Worm (Caenorhabditis elegans): ENCODE data around the gene sre-2.

The sre-2 gene

DNA sequence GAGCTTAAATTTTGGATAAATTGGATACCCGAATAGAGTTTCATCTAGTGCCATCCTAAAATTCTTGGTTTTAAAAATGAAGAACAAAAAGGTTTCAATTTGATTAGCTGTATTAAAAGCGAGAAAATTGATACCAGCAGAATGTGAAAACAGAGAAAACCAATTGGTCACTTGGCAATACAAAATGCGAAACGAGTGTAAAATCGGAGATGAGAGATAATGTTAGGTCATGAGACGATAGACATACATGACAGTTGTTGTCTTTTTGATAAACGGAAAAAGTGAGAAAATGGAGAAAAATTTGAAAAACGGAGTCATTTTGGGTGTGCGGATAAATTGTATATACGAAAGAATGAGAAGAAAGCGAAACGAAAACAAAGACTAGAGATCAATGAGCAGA, 3.1 kb upstream of the sre-2 start, which contains the start of gene sfxn-5:
Gene sfxn-5, minus strand, starts transcription at position 55 of the 400 bp plus-strand sequence.
- TF ChIP-seq hmg-4 (GFP tag; optimal IDR thresholded peaks at IDR 0.05) (no peak), flt-1 (GFP tag; IDR thresholded peaks at IDR 0.05) (no peak), tra-4 (tag; optimal IDR thresholded peaks at IDR 0.05) (no peak), tbx-37 (GFP tag; conservative IDR thresholded peaks at IDR 0.05) (no peak), B0310.2 (tag; optimal IDR thresholded peaks at IDR 0.05) (no peak), scrt-1 (GFP tag; IDR thresholded peaks at IDR 0.05) (no peak)

ce11 chrII:8099212-8099784, 2.6 kb downstream of the sre-2 start:
- TF ChIP-seq ceh-13 (GFP tag; optimal IDR thresholded peaks at IDR 0.05) (no peak), B0310.2 (tag; optimal IDR thresholded peaks at IDR 0.05) (no peak), hnd-1 (tag; optimal IDR thresholded peaks at IDR 0.05) (no peak), F13C5.2 (tag; optimal IDR thresholded peaks at IDR 0.05) (no peak), ama-1 (optimal IDR thresholded peaks at IDR 0.05) (no peak), hmg-4 (GFP tag; optimal IDR thresholded peaks at IDR 0.05) (no peak), flt-1 (GFP tag; IDR thresholded peaks at IDR 0.05) (no peak), tra-4 (tag; optimal IDR thresholded peaks at IDR 0.05) (no peak), aly-1 (tag; optimal IDR thresholded peaks at IDR 0.05) (no peak), sea-1 (GFP tag; conservative IDR thresholded peaks at IDR 0.05) (no peak)

ce11 chrII:8093914-8094313, 8.0 kb downstream of the sre-2 start:
- TF ChIP-seq ets-7 (tag; optimal IDR thresholded peaks at IDR 0.05) (no peak), F13C5.2 (tag; optimal IDR thresholded peaks at IDR 0.05) (no peak)

- TF ChIP-seq tra-4 (tag; optimal IDR thresholded peaks at IDR 0.05), result no peak
- no peak for TF ChIP-seq pes-1 (GFP tag; IDR thresholded peaks at IDR 0.05)
- TF ChIP-seq F13C5.2 (tag; optimal IDR thresholded peaks at IDR 0.05), result no peak
- TF ChIP-seq ceh-36 (tag; optimal IDR thresholded peaks at IDR 0.05), result no peak
These were observed 8.7 kb downstream of the sre-2 start for ce11 chrII:8093283-8093682.

- TF ChIP-seq tra-4 (tag; optimal IDR thresholded peaks at IDR 0.05) (no peak), ceh-13 (GFP tag; optimal IDR thresholded peaks at IDR 0.05) (no peak), tbx-37 (GFP tag; conservative IDR thresholded peaks at IDR 0.05) (no peak), hmg-4 (GFP tag; optimal IDR thresholded peaks at IDR 0.05) (no peak), hmbx-1 (tag; optimal IDR thresholded peaks at IDR 0.05) (no peak), ama-1 (optimal IDR thresholded peaks at IDR 0.05) (no peak), aly-1 (tag; optimal IDR thresholded peaks at IDR 0.05) (no peak), hnd-1 (tag; optimal IDR thresholded peaks at IDR 0.05) (no peak), scrt-1 (GFP tag; IDR thresholded peaks at IDR 0.05) (no peak), B0310.2 (tag; optimal IDR thresholded peaks at IDR 0.05) (no peak), ceh-36 (tag; optimal IDR thresholded peaks at IDR 0.05) (no peak), F13C5.2 (tag; optimal IDR thresholded peaks at IDR 0.05) (no peak), sea-1 (GFP tag; conservative IDR thresholded peaks at IDR 0.05) (no peak), tbx-11 (GFP tag; IDR thresholded peaks at IDR 0.05) (no peak), pes-1 (GFP tag; IDR thresholded peaks at IDR 0.05) (no peak), ets-7 (tag; optimal IDR thresholded peaks at IDR 0.05) (no peak), flt-1 (GFP tag; IDR thresholded peaks at IDR 0.05) (no peak)
These were observed 9.4 kb downstream of the sre-2 start, which contains the start of gene ltd-1 for ce11 chrII:8092537-8092936. ltd-1 (minus strand) TSS chrII:8092754.

DNA sequence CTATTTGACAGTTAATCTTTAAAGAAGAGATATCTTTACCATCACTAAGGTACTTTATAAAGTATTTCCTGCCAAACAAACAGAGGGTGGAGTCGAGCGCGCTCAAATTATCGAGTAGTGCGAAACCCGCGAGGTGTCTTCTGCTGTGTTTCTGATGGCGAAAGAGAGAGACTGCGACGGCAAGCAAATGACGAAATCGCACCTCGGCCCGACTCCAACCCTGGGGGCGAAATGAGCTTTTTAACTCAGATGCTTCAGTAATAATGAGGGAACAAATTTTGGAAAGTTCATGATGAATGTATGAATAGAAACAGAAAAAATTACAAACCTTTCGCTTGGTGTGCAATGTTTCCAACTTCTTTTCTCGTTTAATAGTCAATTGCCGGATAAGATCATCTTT, 10.4 kb downstream of the sre-2 start:
- TF ChIP-seq hmg-4 (GFP tag; optimal IDR thresholded peaks at IDR 0.05) (peak; percentile 20), B0310.2 (tag; optimal IDR thresholded peaks at IDR 0.05) (no peak), ama-1 (optimal IDR thresholded peaks at IDR 0.05) (peak; percentile 66), ets-7 (tag; optimal IDR thresholded peaks at IDR 0.05) (no peak), scrt-1 (GFP tag; IDR thresholded peaks at IDR 0.05) (no peak), tra-4 (tag; optimal IDR thresholded peaks at IDR 0.05) (no peak), sea-1 (GFP tag; conservative IDR thresholded peaks at IDR 0.05) (no peak), pes-1 (GFP tag; IDR thresholded peaks at IDR 0.05) (no peak)

ce11 chrII:8086803-8087202, 15.1 kb downstream of the sre-2 start, which contains the start of gene K02C4.3:
K02C4.3 (minus strand) TSS chrII:8086853.
- TF ChIP-seq sea-1 (GFP tag; conservative IDR thresholded peaks at IDR 0.05) (no peak), ceh-13 (GFP tag; optimal IDR thresholded peaks at IDR 0.05) (no peak), F13C5.2 (tag; optimal IDR thresholded peaks at IDR 0.05) (no peak), tbx-37 (GFP tag; conservative IDR thresholded peaks at IDR 0.05) (no peak), flt-1 (GFP tag; IDR thresholded peaks at IDR 0.05) (no peak), scrt-1 (GFP tag; IDR thresholded peaks at IDR 0.05) (no peak), ama-1 (optimal IDR thresholded peaks at IDR 0.05) (no peak), tbx-11 (GFP tag; IDR thresholded peaks at IDR 0.05) (no peak), tra-4 (tag; optimal IDR thresholded peaks at IDR 0.05) (no peak)

DNA sequence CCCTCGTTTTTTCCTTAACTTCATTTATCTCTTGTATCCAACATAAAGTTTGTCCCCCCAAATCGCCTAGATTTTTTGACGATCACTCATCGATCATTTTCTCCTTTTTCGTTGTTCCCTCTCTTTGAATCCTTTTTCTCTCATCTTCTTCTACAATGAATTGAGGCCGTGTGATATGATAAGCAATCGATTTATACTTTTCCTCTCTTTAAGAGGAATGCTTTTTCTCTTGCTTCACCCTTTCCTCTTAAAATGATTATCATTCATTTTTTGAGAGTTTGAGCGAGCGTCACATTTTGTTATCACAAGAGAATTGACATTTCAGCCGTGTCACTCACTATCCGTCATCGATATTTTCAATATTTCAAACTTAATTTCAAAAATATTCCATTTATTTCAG, 23.9 kb downstream of the sre-2 start, which contains the start of gene K02C4.5:
Gene K02C4.5, plus strand, starts transcription at position 395 of the 400 bp plus-strand sequence.
- no peak for TF ChIP-seq tbx-37 (GFP tag; conservative IDR thresholded peaks at IDR 0.05)
- no peak for TF ChIP-seq hmg-4 (GFP tag; optimal IDR thresholded peaks at IDR 0.05)
- no peak for TF ChIP-seq flt-1 (GFP tag; IDR thresholded peaks at IDR 0.05)
- TF ChIP-seq sea-1 (GFP tag; conservative IDR thresholded peaks at IDR 0.05), result no peak
- no peak for TF ChIP-seq ceh-13 (GFP tag; optimal IDR thresholded peaks at IDR 0.05)
- no peak for TF ChIP-seq aly-1 (tag; optimal IDR thresholded peaks at IDR 0.05)
- no peak for TF ChIP-seq hnd-1 (tag; optimal IDR thresholded peaks at IDR 0.05)
- TF ChIP-seq hmbx-1 (tag; optimal IDR thresholded peaks at IDR 0.05), result no peak
- no peak for TF ChIP-seq F13C5.2 (tag; optimal IDR thresholded peaks at IDR 0.05)
- no peak for TF ChIP-seq tra-4 (tag; optimal IDR thresholded peaks at IDR 0.05)
- no peak for TF ChIP-seq ceh-36 (tag; optimal IDR thresholded peaks at IDR 0.05)
- no peak for TF ChIP-seq ets-7 (tag; optimal IDR thresholded peaks at IDR 0.05)
- no peak for TF ChIP-seq scrt-1 (GFP tag; IDR thresholded peaks at IDR 0.05)
- no peak for TF ChIP-seq ama-1 (optimal IDR thresholded peaks at IDR 0.05)
- no peak for TF ChIP-seq tbx-11 (GFP tag; IDR thresholded peaks at IDR 0.05)
- no peak for TF ChIP-seq B0310.2 (tag; optimal IDR thresholded peaks at IDR 0.05)
- TF ChIP-seq pes-1 (GFP tag; IDR thresholded peaks at IDR 0.05), result no peak
